Worm (Caenorhabditis elegans) whole organism, young adult: Measurements from ENCODE around the gene F37A8.1.

Source experiments
- B0261.1 ChIP-seq: sonication (generic microtip); optimal IDR thresholded peaks from 2 replicates; lab custom pipeline; 2016; ENCODE audit warnings: mild to moderate bottlenecking, missing genetic modification characterization, moderate library complexity, missing compliant biosample characterization
- C06A6.2 ChIP-seq: fragments of 200-800 bp; sonication (Bioruptor generic); conservative IDR thresholded peaks from 2 replicates; pipeline ENCODE4 v1.3.6; 2022; ENCODE audit warnings: missing genetic modification characterization, missing compliant biosample characterization
- F39B2.1 ChIP-seq: fragments of 200-800 bp; sonication (Bioruptor generic); IDR thresholded peaks from 2 replicates; pipeline ENCODE4 v1.3.6; 2022; ENCODE audit warnings: missing genetic modification reagents, missing genetic modification characterization, missing compliant biosample characterization
- F57A8.1 ChIP-seq: fragments of 200-800 bp; sonication (Bioruptor generic); optimal IDR thresholded peaks from 2 replicates; lab custom pipeline; 2018; ENCODE audit warnings: mild to moderate bottlenecking, missing genetic modification characterization, moderate library complexity, missing compliant biosample characterization
- F57C9.4 ChIP-seq: sonication (generic microtip); optimal IDR thresholded peaks from 2 replicates; lab custom pipeline; 2017; ENCODE audit warnings: mild to moderate bottlenecking, missing genetic modification characterization, missing compliant biosample characterization
- T07F8.4 ChIP-seq: sonication (generic microtip); optimal IDR thresholded peaks from 2 replicates; lab custom pipeline; 2016; ENCODE audit warnings: mild to moderate bottlenecking, missing genetic modification characterization, moderate library complexity, missing compliant biosample characterization
- Y95B8A.8 ChIP-seq: fragments of 200-800 bp; sonication (Bioruptor generic); IDR thresholded peaks from 2 replicates; pipeline ENCODE4 v1.3.6; 2022; ENCODE audit warnings: missing genetic modification reagents, missing genetic modification characterization, missing compliant biosample characterization
- aptf-3 ChIP-seq: fragments of 200-800 bp; sonication (Bioruptor generic); IDR thresholded peaks from 2 replicates; pipeline ENCODE4 v1.3.6; 2022; ENCODE audit warnings: missing genetic modification characterization, missing compliant biosample characterization
- atf-7 ChIP-seq: sonication (generic microtip); optimal IDR thresholded peaks from 2 replicates; lab custom pipeline; 2017; ENCODE audit warnings: mild to moderate bottlenecking, missing genetic modification characterization, missing compliant biosample characterization
- ceh-27 ChIP-seq: fragments of 200-800 bp; sonication (Bioruptor generic); optimal IDR thresholded peaks from 2 replicates; lab custom pipeline; 2018; ENCODE audit warnings: mild to moderate bottlenecking, missing genetic modification characterization, moderate library complexity, missing compliant biosample characterization
- chd-7 ChIP-seq: sonication (generic microtip); optimal IDR thresholded peaks from 2 replicates; lab custom pipeline; 2016; ENCODE audit warnings: mild to moderate bottlenecking, missing genetic modification characterization, moderate library complexity, missing compliant biosample characterization
- dpff-1 ChIP-seq: sonication (generic microtip); optimal IDR thresholded peaks from 2 replicates; lab custom pipeline; 2017; ENCODE audit warnings: mild to moderate bottlenecking, missing genetic modification characterization, missing compliant biosample characterization
- efl-1 ChIP-seq: fragments of 150-350 bp; optimal IDR thresholded peaks from 2 replicates; lab custom pipeline; 2014; ENCODE audit warnings: missing biosample characterization, missing genetic modification reagents, missing genetic modification characterization
- egl-44 ChIP-seq: fragments of 200-800 bp; sonication (Bioruptor generic); IDR thresholded peaks from 2 replicates; pipeline ENCODE4 v1.3.6; 2022; ENCODE audit warnings: missing genetic modification reagents, missing genetic modification characterization, missing compliant biosample characterization
- egrh-3 ChIP-seq: fragments of 200-800 bp; sonication (Bioruptor generic); IDR thresholded peaks from 2 replicates; pipeline ENCODE4 v1.3.6; 2022; ENCODE audit warnings: missing genetic modification reagents, missing genetic modification characterization, missing compliant biosample characterization
- ekl-4 ChIP-seq: fragments of 200-800 bp; sonication (Bioruptor generic); IDR thresholded peaks from 2 replicates; pipeline ENCODE4 v1.3.6; 2022; ENCODE audit warnings: missing genetic modification reagents, missing genetic modification characterization, missing compliant biosample characterization
- him-1 ChIP-seq: sonication (generic microtip); optimal IDR thresholded peaks from 2 replicates; lab custom pipeline; 2016; ENCODE audit warnings: missing genotype, missing genetic modification reagents, missing genetic modification characterization, missing compliant biosample characterization
- hlh-26 ChIP-seq: fragments of 200-800 bp; sonication (Bioruptor generic); conservative IDR thresholded peaks from 2 replicates; pipeline ENCODE4 v1.3.6; 2022; ENCODE audit warnings: missing genetic modification reagents, missing genetic modification characterization, missing compliant biosample characterization
- hmg-1.2 ChIP-seq: fragments of 200-800 bp; sonication (Bioruptor generic); IDR thresholded peaks from 2 replicates; pipeline ENCODE4 v1.3.6; 2022; ENCODE audit warnings: missing genetic modification reagents, missing genetic modification characterization, missing compliant biosample characterization
- let-526 ChIP-seq: fragments of 200-800 bp; sonication (Bioruptor generic); IDR thresholded peaks from 2 replicates; pipeline ENCODE4 v1.3.6; 2022; ENCODE audit warnings: missing genetic modification reagents, missing genetic modification characterization, missing compliant biosample characterization
- lin-26 ChIP-seq: fragments of 200-800 bp; sonication (Bioruptor generic); IDR thresholded peaks from 2 replicates; pipeline ENCODE4 v1.3.6; 2022; ENCODE audit warnings: missing genetic modification reagents, missing genetic modification characterization, missing compliant biosample characterization
- lin-40 ChIP-seq: sonication (generic microtip); optimal IDR thresholded peaks from 2 replicates; lab custom pipeline; 2016; ENCODE audit warnings: missing genetic modification characterization, mild to moderate bottlenecking, missing compliant biosample characterization, missing genotype, missing genetic modification reagents
- madf-8 ChIP-seq: fragments of 200-800 bp; sonication (Bioruptor generic); conservative IDR thresholded peaks from 2 replicates; pipeline ENCODE4 v1.3.6; 2022; ENCODE audit warnings: missing genetic modification reagents, missing genetic modification characterization, missing compliant biosample characterization
- nfya-2 ChIP-seq: fragments of 200-800 bp; sonication (Bioruptor generic); IDR thresholded peaks from 2 replicates; pipeline ENCODE4 v1.3.6; 2022; ENCODE audit warnings: missing genetic modification reagents, missing genetic modification characterization, missing compliant biosample characterization
- nhr-120 ChIP-seq: fragments of 200-800 bp; sonication (Bioruptor generic); IDR thresholded peaks from 2 replicates; pipeline ENCODE4 v1.3.6; 2022; ENCODE audit warnings: missing genetic modification characterization, missing compliant biosample characterization
- nhr-80 ChIP-seq: sonication (generic microtip); optimal IDR thresholded peaks from 2 replicates; lab custom pipeline; 2016; ENCODE audit warnings: missing genetic modification characterization, missing compliant biosample characterization
- pha-4 ChIP-seq: fragments of 150-350 bp; sonication (generic microtip); optimal IDR thresholded peaks from 2 replicates; lab custom pipeline; 2014; ENCODE audit warnings: missing biosample characterization, missing genetic modification reagents, missing genetic modification characterization
- rcor-1 ChIP-seq: fragments of 200-800 bp; sonication (Bioruptor generic); IDR thresholded peaks from 2 replicates; pipeline ENCODE4 v1.3.6; 2022; ENCODE audit warnings: missing genetic modification reagents, missing genetic modification characterization, missing compliant biosample characterization
- rpc-1 ChIP-seq, 2 experiments: fragments of 150-350 bp in 1 of 2; sonication (generic microtip) in 1 of 2; optimal IDR thresholded peaks; 2 replicates each; lab custom pipeline; 2014 to 2018; ENCODE audit warnings: missing biosample characterization in 1 of 2, missing genetic modification characterization in 1 of 2, missing genetic modification reagents in 1 of 2, missing genotype in 1 of 2
- sea-2 ChIP-seq: fragments of 200-800 bp; sonication (Bioruptor generic); IDR thresholded peaks from 2 replicates; pipeline ENCODE4 v1.3.6; 2022; ENCODE audit warnings: missing genetic modification characterization, missing compliant biosample characterization
- snpc-1.3 ChIP-seq: sonication (generic microtip); optimal IDR thresholded peaks from 2 replicates; lab custom pipeline; 2017; ENCODE audit warnings: missing genetic modification characterization, mild to moderate bottlenecking, missing compliant biosample characterization, antibody characterized with exemption, moderate library complexity, missing genotype, missing genetic modification reagents; ENCODE audit not compliant: insufficient read depth

Gene F37A8.1

ce11 chrIII:3957850-3958249, 29.6 kb downstream of the F37A8.1 start:
- TF ChIP-seq hlh-26 (GFP tag; lab: Robert Waterston, UW) (no peak), ekl-4 (GFP tag; lab: Robert Waterston, UW) (no peak), rcor-1 (GFP tag; lab: Robert Waterston, UW) (no peak), B0261.1 (tag; lab: Kevin White, UChicago) (no peak), lin-26 (GFP tag; lab: Robert Waterston, UW) (no peak), aptf-3 (GFP tag; lab: Robert Waterston, UW) (no peak)

ce11 chrIII:3959206-3959605, 31.0 kb downstream of the F37A8.1 start:
- TF ChIP-seq F39B2.1 (GFP tag; lab: Robert Waterston, UW) (no peak), pha-4 (tag; lab: Kevin White, UChicago) (no peak), nhr-80 (tag; lab: Kevin White, UChicago) (no peak), nhr-120 (GFP tag; lab: Robert Waterston, UW) (no peak), chd-7 (tag; lab: Kevin White, UChicago) (no peak), T07F8.4 (no peak), C06A6.2 (GFP tag; lab: Robert Waterston, UW) (no peak), atf-7 (no peak), F57A8.1 (no peak), nfya-2 (GFP tag; lab: Robert Waterston, UW) (no peak), dpff-1 (tag; lab: Kevin White, UChicago) (no peak), aptf-3 (GFP tag; lab: Robert Waterston, UW) (no peak), lin-40 (tag; lab: Kevin White, UChicago) (no peak), F57C9.4 (tag; lab: Kevin White, UChicago) (no peak), him-1 (no peak), Y95B8A.8 (GFP tag; lab: Robert Waterston, UW) (no peak), snpc-1.3 (tag; lab: Kevin White, UChicago) (no peak), ceh-27 (no peak)

- TF ChIP-seq nhr-80 (tag; lab: Kevin White, UChicago) (peak; percentile 58), atf-7 (no peak), hmg-1.2 (GFP tag; lab: Robert Waterston, UW) (peak; percentile 33; the same call in 1 of the 2 replicates)
Measured at ce11 chrIII:3959987-3960386, 31.8 kb downstream of the F37A8.1 start, which contains the start of gene R10E9.3. Gene R10E9.3, plus strand, starts transcription at chrIII:3960221.

ce11 chrIII:3964237-3964636, 36.0 kb downstream of the F37A8.1 start, which contains the start of gene R10E9.2:
Gene R10E9.2, minus strand, starts transcription at chrIII:3964337.
- TF ChIP-seq egrh-3 (GFP tag; lab: Robert Waterston, UW) (no peak), efl-1 (no peak), madf-8 (GFP tag; lab: Robert Waterston, UW) (no peak), him-1 (no peak), let-526 (no peak), rpc-1 (optimal IDR thresholded peaks at IDR 0.05; lab: Kevin White, UChicago) (no peak), rpc-1 (tag; optimal IDR thresholded peaks at IDR 0.05; lab: Kevin White, UChicago) (no peak), sea-2 (no peak), egl-44 (GFP tag; lab: Robert Waterston, UW) (no peak), nhr-120 (GFP tag; lab: Robert Waterston, UW) (no peak), ekl-4 (GFP tag; lab: Robert Waterston, UW) (no peak)

ce11 chrIII:3966143-3966542, 37.9 kb downstream of the F37A8.1 start:
- TF ChIP-seq Y95B8A.8 (GFP tag; lab: Robert Waterston, UW) (no peak), rcor-1 (GFP tag; lab: Robert Waterston, UW) (no peak)
